Worm (Caenorhabditis elegans) whole organism, L2 larva: ENCODE results near the gene B0462.4.

Experiments
- F13H6.1 ChIP-seq: sonication (generic microtip); optimal IDR thresholded peaks from 2 replicates; lab custom pipeline; 2016; ENCODE audit warnings: missing genetic modification characterization, missing compliant biosample characterization
- R02D3.7 ChIP-seq: fragments of 150-350 bp; optimal IDR thresholded peaks from 2 replicates; lab custom pipeline; 2014; ENCODE audit warnings: missing biosample characterization, missing genetic modification characterization
- Y55F3AM.14 ChIP-seq: fragments of 200-800 bp; sonication (Bioruptor generic); optimal IDR thresholded peaks from 2 replicates; lab custom pipeline; 2018; ENCODE audit warnings: mild to moderate bottlenecking, missing genetic modification characterization, missing compliant biosample characterization
- alr-1 ChIP-seq: fragments of 150-350 bp; optimal IDR thresholded peaks from 2 replicates; lab custom pipeline; 2014; ENCODE audit warnings: missing biosample characterization, missing genetic modification characterization
- aly-2 ChIP-seq: fragments of 150-350 bp; optimal IDR thresholded peaks from 2 replicates; lab custom pipeline; 2014; ENCODE audit warnings: missing biosample characterization, missing genetic modification characterization
- ceh-16 ChIP-seq: fragments of 150-350 bp; optimal IDR thresholded peaks from 2 replicates; lab custom pipeline; 2014; ENCODE audit warnings: missing biosample characterization, missing genetic modification characterization
- crh-2 ChIP-seq: sonication (generic microtip); optimal IDR thresholded peaks from 2 replicates; lab custom pipeline; 2017; ENCODE audit warnings: missing biosample characterization, missing genetic modification characterization
- dmd-4 ChIP-seq: sonication (generic microtip); optimal IDR thresholded peaks from 2 replicates; lab custom pipeline; 2017; ENCODE audit warnings: missing biosample characterization, missing genetic modification characterization
- egl-27 ChIP-seq: sonication (generic microtip); optimal IDR thresholded peaks from 3 replicates; lab custom pipeline; 2017; ENCODE audit warnings: missing biosample characterization, missing genetic modification reagents, missing genetic modification characterization
- elt-3 ChIP-seq: sonication (generic microtip); optimal IDR thresholded peaks from 2 replicates; lab custom pipeline; 2017; ENCODE audit warnings: missing biosample characterization, missing genetic modification characterization
- fos-1 ChIP-seq: fragments of 150-350 bp; optimal IDR thresholded peaks from 2 replicates; lab custom pipeline; 2014; ENCODE audit warnings: missing biosample characterization, missing genetic modification characterization
- gmeb-1 ChIP-seq: fragments of 150-350 bp; optimal IDR thresholded peaks from 2 replicates; lab custom pipeline; 2014; ENCODE audit warnings: missing biosample characterization, missing genetic modification characterization
- lin-13 ChIP-seq: fragments of 150-350 bp; optimal IDR thresholded peaks from 2 replicates; lab custom pipeline; 2014; ENCODE audit warnings: missing biosample characterization, missing genetic modification reagents, missing genetic modification characterization
- lin-39 ChIP-seq: fragments of 150-350 bp; optimal IDR thresholded peaks from 2 replicates; lab custom pipeline; 2014; ENCODE audit warnings: missing biosample characterization, missing genetic modification reagents, missing genetic modification characterization
- mab-5 ChIP-seq: fragments of 150-350 bp; optimal IDR thresholded peaks from 2 replicates; lab custom pipeline; 2014; ENCODE audit warnings: missing biosample characterization, missing genetic modification characterization
- mdl-1 ChIP-seq, 2 experiments: fragments of 150-350 bp in 1 of 2; sonication (generic microtip) in 1 of 2; optimal IDR thresholded peaks; 2 replicates each; lab custom pipeline; 2017; ENCODE audit warnings: missing biosample characterization in 2 of 2, missing genetic modification characterization in 2 of 2
- nhr-11 ChIP-seq: fragments of 150-350 bp; optimal IDR thresholded peaks from 2 replicates; lab custom pipeline; 2014; ENCODE audit warnings: missing biosample characterization, missing genetic modification characterization
- nhr-12 ChIP-seq: fragments of 150-350 bp; optimal IDR thresholded peaks from 2 replicates; lab custom pipeline; 2014; ENCODE audit warnings: missing biosample characterization, missing genetic modification characterization
- nhr-129 ChIP-seq: fragments of 150-350 bp; optimal IDR thresholded peaks from 2 replicates; lab custom pipeline; 2014; ENCODE audit warnings: missing biosample characterization, missing genetic modification characterization
- nhr-21 ChIP-seq: fragments of 150-350 bp; optimal IDR thresholded peaks from 2 replicates; lab custom pipeline; 2014; ENCODE audit warnings: missing biosample characterization, missing genetic modification characterization
- nhr-6 ChIP-seq: fragments of 150-350 bp; optimal IDR thresholded peaks from 2 replicates; lab custom pipeline; 2014; ENCODE audit warnings: missing biosample characterization, missing genetic modification characterization
- peb-1 ChIP-seq: fragments of 150-350 bp; optimal IDR thresholded peaks from 2 replicates; lab custom pipeline; 2014; ENCODE audit warnings: missing biosample characterization, missing genetic modification characterization
- sem-4 ChIP-seq: fragments of 150-350 bp; optimal IDR thresholded peaks from 2 replicates; lab custom pipeline; 2014; ENCODE audit warnings: missing biosample characterization, missing genetic modification reagents, missing genetic modification characterization
- skn-1 ChIP-seq: sonication (generic microtip); optimal IDR thresholded peaks from 2 replicates; lab custom pipeline; 2017; ENCODE audit warnings: missing biosample characterization, missing genetic modification characterization
- sma-3 ChIP-seq: sonication (generic microtip); optimal IDR thresholded peaks from 2 replicates; lab custom pipeline; 2016; ENCODE audit warnings: missing genetic modification reagents, missing genetic modification characterization, missing compliant biosample characterization
- sma-9 ChIP-seq, 2 experiments: fragments of 150-350 bp in 1 of 2; sonication (generic microtip) in 1 of 2; optimal IDR thresholded peaks; 2 replicates each; lab custom pipeline; 2014 to 2016; ENCODE audit warnings: missing genetic modification characterization in 2 of 2, mild to moderate bottlenecking in 1 of 2, missing biosample characterization in 1 of 2, missing compliant biosample characterization in 1 of 2, missing genetic modification reagents in 1 of 2, moderate library complexity in 1 of 2
- snpc-4 ChIP-seq: fragments of 150-350 bp; optimal IDR thresholded peaks from 2 replicates; lab custom pipeline; 2014; ENCODE audit warnings: missing biosample characterization, missing genetic modification characterization
- unc-55 ChIP-seq: fragments of 150-350 bp; sonication (generic microtip); optimal IDR thresholded peaks from 3 replicates; lab custom pipeline; 2014; ENCODE audit warnings: missing biosample characterization, missing genetic modification reagents, missing genetic modification characterization
- zag-1 ChIP-seq: fragments of 150-350 bp; optimal IDR thresholded peaks from 2 replicates; lab custom pipeline; 2014; ENCODE audit warnings: missing biosample characterization, missing genetic modification characterization
- ztf-1 ChIP-seq: fragments of 200-800 bp; sonication (Bioruptor generic); conservative IDR thresholded peaks from 2 replicates; pipeline ENCODE4 v1.3.6; 2022; ENCODE audit warnings: missing genetic modification characterization, missing compliant biosample characterization
- ztf-11 ChIP-seq: sonication (generic microtip); optimal IDR thresholded peaks from 2 replicates; lab custom pipeline; 2017; ENCODE audit warnings: missing biosample characterization, missing genetic modification characterization
- ztf-4 ChIP-seq: fragments of 150-350 bp; optimal IDR thresholded peaks from 2 replicates; lab custom pipeline; 2014; ENCODE audit warnings: missing biosample characterization, missing genetic modification characterization

The B0462.4 gene

DNA sequence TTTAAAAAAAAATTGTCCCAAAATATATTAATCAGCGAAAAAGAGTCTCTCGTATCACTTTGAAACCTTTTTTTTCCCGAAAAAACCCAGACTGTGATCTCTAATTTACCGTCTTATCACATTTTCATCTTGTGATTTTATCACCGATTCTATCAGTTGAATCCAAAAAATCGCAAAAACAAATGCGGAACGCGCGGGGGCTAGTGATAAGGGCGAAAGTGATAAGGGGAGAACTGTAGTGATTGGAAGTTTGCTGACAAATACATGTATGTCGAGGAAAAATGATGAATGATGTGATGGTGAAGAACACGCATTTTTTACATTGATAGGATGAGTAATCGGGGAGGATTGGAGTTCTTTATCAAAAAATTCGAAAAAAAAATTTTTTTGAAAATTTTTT lies 15.1 kb upstream of the B0462.4 start:
- TF ChIP-seq sma-3 (peak; percentile 81), mdl-1 (tag; optimal IDR thresholded peaks at IDR 0.05; lab: Kevin White, UChicago) (no peak), gmeb-1 (tag; lab: Kevin White, UChicago) (peak; percentile 76), mab-5 (tag; lab: Kevin White, UChicago) (no peak), lin-39 (tag; lab: Kevin White, UChicago) (no peak), nhr-21 (tag; lab: Kevin White, UChicago) (peak; percentile 74), sma-9 (GFP tag; optimal IDR thresholded peaks at IDR 0.05; lab: Kevin White, UChicago) (peak; percentile 88), sma-9 (tag; optimal IDR thresholded peaks at IDR 0.05; lab: Kevin White, UChicago) (no peak), fos-1 (tag; lab: Kevin White, UChicago) (peak; percentile 100), egl-27 (tag; lab: Kevin White, UChicago) (peak; percentile 85), F13H6.1 (tag; lab: Kevin White, UChicago) (peak; percentile 38), nhr-11 (tag; lab: Kevin White, UChicago) (no peak), nhr-129 (tag; lab: Kevin White, UChicago) (peak; percentile 30), skn-1 (tag; lab: Kevin White, UChicago) (peak; percentile 96), crh-2 (tag; lab: Kevin White, UChicago) (peak; percentile 72), lin-13 (GFP tag; lab: Kevin White, UChicago) (no peak)

DNA sequence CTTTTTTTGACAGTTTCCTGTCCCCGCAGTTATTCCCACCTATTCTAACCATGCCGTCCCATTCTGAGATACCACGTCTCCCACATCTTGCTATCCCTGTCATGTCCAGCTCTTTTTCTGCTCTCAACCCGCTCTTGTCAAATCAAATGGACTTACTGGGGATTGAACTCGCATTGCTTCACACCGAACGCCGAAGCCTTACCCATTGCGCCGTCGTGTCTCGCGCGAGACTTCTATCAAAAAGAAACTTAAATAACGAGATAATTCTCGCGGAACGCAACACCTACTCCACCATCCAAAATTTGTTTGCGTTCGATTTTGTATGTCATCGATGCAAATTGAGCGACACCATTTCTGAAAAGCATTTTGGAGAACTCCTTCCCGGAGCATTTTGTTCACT lies 13.2 kb upstream of the B0462.4 start:
- TF ChIP-seq nhr-6, result no peak
- TF ChIP-seq nhr-129 (tag; lab: Kevin White, UChicago), result no peak
- no peak for TF ChIP-seq aly-2 (tag; lab: Kevin White, UChicago)
- TF ChIP-seq nhr-11 (tag; lab: Kevin White, UChicago), result no peak
- TF ChIP-seq snpc-4, result no peak
- no peak for TF ChIP-seq sma-9 (GFP tag; optimal IDR thresholded peaks at IDR 0.05; lab: Kevin White, UChicago)
- no peak for TF ChIP-seq sma-9 (tag; optimal IDR thresholded peaks at IDR 0.05; lab: Kevin White, UChicago)
- TF ChIP-seq sem-4 (tag; lab: Kevin White, UChicago), result no peak
- no peak for TF ChIP-seq peb-1 (tag; lab: Kevin White, UChicago)
- TF ChIP-seq sma-3, result no peak

- TF ChIP-seq snpc-4 (no peak), ztf-1 (GFP tag; lab: Robert Waterston, UW) (no peak), unc-55 (GFP tag; lab: Kevin White, UChicago) (no peak), ceh-16 (tag; lab: Kevin White, UChicago) (no peak), lin-39 (tag; lab: Kevin White, UChicago) (no peak), zag-1 (tag; lab: Kevin White, UChicago) (no peak), mdl-1 (tag; optimal IDR thresholded peaks at IDR 0.05; lab: Kevin White, UChicago) (no peak), nhr-12 (tag; lab: Kevin White, UChicago) (no peak), R02D3.7 (tag; lab: Kevin White, UChicago) (no peak), ztf-11 (tag; lab: Kevin White, UChicago) (no peak), F13H6.1 (tag; lab: Kevin White, UChicago) (no peak)
Observed at ce11 chrV:18339807-18340206, 8.8 kb upstream of the B0462.4 start, which contains the start of gene C08E8.10. C08E8.10 (minus strand) TSS chrV:18339907.

- no peak for TF ChIP-seq dmd-4 (tag; lab: Kevin White, UChicago)
- no peak for TF ChIP-seq nhr-21 (tag; lab: Kevin White, UChicago)
- TF ChIP-seq nhr-6, result no peak
- TF ChIP-seq elt-3, result no peak
- no peak for TF ChIP-seq R02D3.7 (tag; lab: Kevin White, UChicago)
- no peak for TF ChIP-seq Y55F3AM.14 (GFP tag; lab: Kevin White, UChicago)
- TF ChIP-seq, all 48 proteins: peak for 0
Observed at ce11 chrV:18337643-18338042, 6.7 kb upstream of the B0462.4 start.

DNA sequence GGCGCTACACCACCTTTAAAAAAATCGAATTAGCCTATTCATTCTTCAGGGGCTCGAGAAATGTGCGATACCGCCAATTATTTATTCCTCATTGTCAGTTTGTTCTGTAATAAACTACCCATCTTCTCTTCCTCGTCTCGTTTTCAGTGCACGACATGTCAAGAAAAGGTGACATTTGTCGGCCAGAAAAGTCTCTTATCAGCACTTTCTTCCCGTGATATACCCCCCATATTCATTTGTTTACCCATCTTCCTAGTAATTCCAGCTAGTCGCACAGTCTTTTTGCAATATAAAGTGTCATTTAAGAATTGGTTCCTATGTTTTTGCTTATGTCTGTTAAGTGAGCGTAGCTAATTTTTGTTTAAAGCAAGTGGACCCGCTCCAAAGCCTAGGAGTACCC lies 6.5 kb downstream of the B0462.4 start:
- TF ChIP-seq ztf-4 (tag; lab: Kevin White, UChicago), result no peak
- TF ChIP-seq nhr-6, result no peak
- TF ChIP-seq fos-1 (tag; lab: Kevin White, UChicago), result peak; percentile 70
- no peak for TF ChIP-seq peb-1 (tag; lab: Kevin White, UChicago)
- TF ChIP-seq skn-1 (tag; lab: Kevin White, UChicago), result peak; percentile 11
- TF ChIP-seq alr-1 (tag; lab: Kevin White, UChicago), result no peak
